Fruit fly (Drosophila melanogaster) whole organism: Measurements from ENCODE around the gene CG13461.

Experiments used
- CG8478 ChIP-seq: fragments of >200 bp; optimal IDR thresholded peaks from 2 replicates; lab custom pipeline; 2018; ENCODE audit warnings: inconsistent platforms
- EcR ChIP-seq, 2 experiments: fragments of >200 bp; optimal IDR thresholded peaks; 2 replicates each; lab custom pipeline; 2017; ENCODE audit warnings: missing biosample characterization in 2 of 2, missing genetic modification characterization in 2 of 2, missing genetic modification reagents in 2 of 2
- pan ChIP-seq: fragments of >200 bp; optimal IDR thresholded peaks from 2 replicates; lab custom pipeline; 2017
- psq ChIP-seq: fragments of >200 bp; optimal IDR thresholded peaks from 2 replicates; lab custom pipeline; 2017

DNA sequence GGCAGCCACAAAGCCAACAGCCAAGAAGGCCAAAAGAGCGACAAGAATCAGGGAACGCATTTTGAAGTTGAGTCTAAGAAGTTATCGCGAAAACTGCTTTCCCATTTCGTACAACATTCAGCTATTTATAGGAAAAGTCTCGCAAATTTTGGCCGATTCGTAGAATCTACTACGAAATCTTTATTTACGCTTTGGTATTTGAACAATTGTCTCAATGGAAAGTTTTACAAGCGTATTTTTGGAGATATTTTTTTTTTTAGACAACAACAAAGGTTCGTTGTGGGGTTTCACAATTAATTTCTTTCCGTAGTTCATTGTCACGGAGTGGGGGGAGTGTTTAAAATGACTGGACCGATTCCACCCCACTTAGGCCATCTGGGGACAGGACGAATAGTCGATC, 1.6 kb downstream of the CG13461 start, which contains the start of gene CG12310:
- TF ChIP-seq CG8478 (lab: Kevin White, UChicago) (no peak), pan (lab: Kevin White, UChicago) (no peak), EcR (GFP tag; optimal IDR thresholded peaks at IDR 0.05; lab: Kevin White, UChicago) (no peak), psq (no peak)
